Fruit fly (Drosophila melanogaster) whole organism, embryonic: ENCODE results near the gene Ufl1.

Experiments
- Asciz ChIP-seq: fragments of 200-800 bp; sonication (Bioruptor generic); optimal IDR thresholded peaks from 2 replicates; lab custom pipeline; 2017; ENCODE audit warnings: missing biosample characterization, mild to moderate bottlenecking, missing genetic modification characterization, missing genetic modification reagents
- B-H2 ChIP-seq: fragments of 200-800 bp; sonication (Bioruptor generic); optimal IDR thresholded peaks from 2 replicates; lab custom pipeline; 2018; ENCODE audit warnings: missing biosample characterization, mild to moderate bottlenecking, missing genetic modification characterization
- Bteb2 ChIP-seq: fragments of 200-800 bp; sonication (Bioruptor generic); optimal IDR thresholded peaks from 2 replicates; lab custom pipeline; 2016; ENCODE audit warnings: missing biosample characterization, missing genetic modification characterization
- CG10654 ChIP-seq: fragments of 200-800 bp; sonication (Bioruptor generic); optimal IDR thresholded peaks from 2 replicates; lab custom pipeline; 2016; ENCODE audit warnings: missing biosample characterization, missing genetic modification characterization
- CG11723 ChIP-seq: fragments of 200-800 bp; sonication (Bioruptor generic); optimal IDR thresholded peaks from 2 replicates; lab custom pipeline; 2017; ENCODE audit warnings: missing biosample characterization, mild to moderate bottlenecking, missing genetic modification characterization
- CG12236 ChIP-seq: fragments of 200-800 bp; sonication (Bioruptor generic); optimal IDR thresholded peaks from 2 replicates; lab custom pipeline; 2016; ENCODE audit warnings: missing biosample characterization, missing genetic modification characterization
- CG12942 ChIP-seq: fragments of 200-800 bp; sonication (Bioruptor generic); optimal IDR thresholded peaks from 3 replicates; lab custom pipeline; 2016; ENCODE audit warnings: missing biosample characterization, missing genetic modification characterization
- CG13123 ChIP-seq: fragments of 200-800 bp; sonication (Bioruptor generic); optimal IDR thresholded peaks from 2 replicates; lab custom pipeline; 2016; ENCODE audit warnings: missing biosample characterization, missing genetic modification characterization
- CG14050 ChIP-seq: fragments of 200-800 bp; sonication (Bioruptor generic); IDR thresholded peaks from 3 replicates; pipeline ENCODE4 v1.3.6; 2022; ENCODE audit warnings: missing biosample characterization, missing genetic modification characterization
- CG15011 ChIP-seq: fragments of 200-800 bp; sonication (Bioruptor generic); optimal IDR thresholded peaks from 3 replicates; lab custom pipeline; 2018; ENCODE audit warnings: missing biosample characterization, mild to moderate bottlenecking, missing genetic modification characterization
- CG1529 ChIP-seq: fragments of 200-800 bp; sonication (Bioruptor generic); optimal IDR thresholded peaks from 3 replicates; lab custom pipeline; 2018; ENCODE audit warnings: missing biosample characterization, missing genetic modification characterization
- CG17186 ChIP-seq: fragments of 200-800 bp; sonication (Bioruptor generic); optimal IDR thresholded peaks from 3 replicates; lab custom pipeline; 2017; ENCODE audit warnings: missing biosample characterization, missing genetic modification reagents, missing genetic modification characterization
- CG18262 ChIP-seq: fragments of 200-800 bp; optimal IDR thresholded peaks from 3 replicates; lab custom pipeline; 2019; ENCODE audit warnings: missing biosample characterization, mild to moderate bottlenecking, missing genetic modification characterization, moderate library complexity
- CG1832 ChIP-seq: fragments of 200-800 bp; sonication (Bioruptor generic); optimal IDR thresholded peaks from 2 replicates; lab custom pipeline; 2017; ENCODE audit warnings: missing biosample characterization, mild to moderate bottlenecking, missing genetic modification characterization, inconsistent platforms
- CG18476 ChIP-seq: fragments of 200-800 bp; sonication (Bioruptor generic); optimal IDR thresholded peaks from 2 replicates; lab custom pipeline; 2016; ENCODE audit warnings: missing biosample characterization, mild to moderate bottlenecking, missing genetic modification characterization
- CG34224 ChIP-seq: fragments of 200-800 bp; sonication (Bioruptor generic); IDR thresholded peaks from 3 replicates; pipeline ENCODE4 v1.3.6; 2022; ENCODE audit warnings: missing biosample characterization, missing genetic modification characterization; ENCODE audit not compliant: partially characterized antibody
- CG34376 ChIP-seq: fragments of 200-800 bp; sonication (Bioruptor generic); optimal IDR thresholded peaks from 2 replicates; lab custom pipeline; 2018; ENCODE audit warnings: missing biosample characterization, mild to moderate bottlenecking, missing genetic modification characterization
- CG34422 ChIP-seq: fragments of 200-800 bp; sonication (Bioruptor generic); IDR thresholded peaks from 3 replicates; pipeline ENCODE4 v1.3.6; 2022; ENCODE audit warnings: missing biosample characterization, missing genetic modification characterization
- CG3995 ChIP-seq: fragments of 200-800 bp; sonication (Bioruptor generic); optimal IDR thresholded peaks from 3 replicates; lab custom pipeline; 2016; ENCODE audit warnings: missing biosample characterization, missing genetic modification characterization
- CG43689 ChIP-seq: fragments of 200-800 bp; sonication (Bioruptor generic); IDR thresholded peaks from 2 replicates; pipeline ENCODE4 v1.3.6; 2022; ENCODE audit warnings: missing biosample characterization, missing genetic modification characterization
- CG4617 ChIP-seq: fragments of 200-800 bp; sonication (Bioruptor generic); optimal IDR thresholded peaks from 3 replicates; lab custom pipeline; 2016; ENCODE audit warnings: missing biosample characterization, missing genetic modification characterization, borderline replicate concordance
- CG5953 ChIP-seq: fragments of 200-800 bp; sonication (Bioruptor generic); IDR thresholded peaks from 2 replicates; pipeline ENCODE4 v1.3.6; 2022; ENCODE audit warnings: missing biosample characterization, missing genetic modification characterization
- CG6175 ChIP-seq: fragments of 200-800 bp; sonication (Bioruptor generic); IDR thresholded peaks from 3 replicates; pipeline ENCODE4 v1.3.6; 2022; ENCODE audit warnings: missing biosample characterization, missing genetic modification characterization
- CG6854 ChIP-seq: fragments of 200-800 bp; sonication (Bioruptor generic); optimal IDR thresholded peaks from 3 replicates; lab custom pipeline; 2017; ENCODE audit warnings: missing biosample characterization, mild to moderate bottlenecking, missing genetic modification characterization
- CG9932 ChIP-seq: fragments of 200-800 bp; sonication (Bioruptor generic); IDR thresholded peaks from 2 replicates; pipeline ENCODE4 v1.3.6; 2022; ENCODE audit warnings: missing biosample characterization, missing genetic modification characterization
- CkIIα-i1 ChIP-seq: fragments of 200-800 bp; sonication (Bioruptor generic); IDR thresholded peaks from 2 replicates; pipeline ENCODE4 v1.3.6; 2022; ENCODE audit warnings: missing biosample characterization, missing genetic modification characterization
- Dbx ChIP-seq: fragments of 200-800 bp; sonication (Bioruptor generic); IDR thresholded peaks from 3 replicates; pipeline ENCODE4 v1.3.6; 2022; ENCODE audit warnings: missing biosample characterization, missing genetic modification characterization
- Doc2 ChIP-seq: fragments of 200-800 bp; sonication (Bioruptor generic); IDR thresholded peaks from 2 replicates; pipeline ENCODE4 v1.3.6; 2022; ENCODE audit warnings: missing biosample characterization, missing genetic modification characterization
- HLH4C ChIP-seq: fragments of 200-800 bp; sonication (Bioruptor generic); IDR thresholded peaks from 3 replicates; pipeline ENCODE4 v1.3.6; 2022; ENCODE audit warnings: missing biosample characterization, missing genetic modification characterization; ENCODE audit not compliant: partially characterized antibody
- Kr ChIP-seq: fragments of 200-800 bp; sonication (Bioruptor generic); optimal IDR thresholded peaks from 2 replicates; lab custom pipeline; 2017; ENCODE audit warnings: missing biosample characterization, mild to moderate bottlenecking, missing genetic modification characterization
- Lpt ChIP-seq: fragments of >200 bp; optimal IDR thresholded peaks from 2 replicates; lab custom pipeline; 2018; ENCODE audit warnings: missing biosample characterization, missing genetic modification characterization
- MTF-1 ChIP-seq: fragments of 200-800 bp; sonication (Bioruptor generic); optimal IDR thresholded peaks from 2 replicates; lab custom pipeline; 2018; ENCODE audit warnings: missing biosample characterization, mild to moderate bottlenecking, missing genetic modification characterization, borderline replicate concordance
- Mrtf ChIP-seq: fragments of 200-800 bp; sonication (Bioruptor generic); IDR thresholded peaks from 3 replicates; pipeline ENCODE4 v1.3.6; 2022; ENCODE audit warnings: missing biosample characterization, missing genetic modification characterization
- NC2α ChIP-seq: fragments of 200-800 bp; sonication (Bioruptor generic); optimal IDR thresholded peaks from 2 replicates; lab custom pipeline; 2016; ENCODE audit warnings: missing biosample characterization, missing genetic modification characterization
- Side ChIP-seq: fragments of 200-800 bp; sonication (Bioruptor generic); optimal IDR thresholded peaks from 2 replicates; lab custom pipeline; 2016; ENCODE audit warnings: missing biosample characterization, missing genetic modification characterization
- ash1 ChIP-seq: fragments of 200-800 bp; sonication (Bioruptor generic); optimal IDR thresholded peaks from 2 replicates; lab custom pipeline; 2018; ENCODE audit warnings: missing biosample characterization, mild to moderate bottlenecking, missing genetic modification characterization
- bcd ChIP-seq: fragments of 200-800 bp; sonication (Bioruptor generic); optimal IDR thresholded peaks from 2 replicates; lab custom pipeline; 2017; ENCODE audit warnings: missing biosample characterization, mild to moderate bottlenecking, missing genetic modification characterization
- fd102C ChIP-seq: fragments of 200-800 bp; sonication (Bioruptor generic); optimal IDR thresholded peaks from 2 replicates; lab custom pipeline; 2018; ENCODE audit warnings: missing biosample characterization, mild to moderate bottlenecking, missing genetic modification characterization, moderate library complexity
- fd64A ChIP-seq: fragments of 200-800 bp; sonication (Bioruptor generic); optimal IDR thresholded peaks from 3 replicates; lab custom pipeline; 2018; ENCODE audit warnings: missing biosample characterization, mild to moderate bottlenecking, missing genetic modification characterization
- fru ChIP-seq: fragments of >200 bp; optimal IDR thresholded peaks from 2 replicates; lab custom pipeline; 2017
- hb ChIP-seq: fragments of 200-800 bp; sonication (Bioruptor generic); IDR thresholded peaks from 3 replicates; pipeline ENCODE4 v1.3.6; 2022; ENCODE audit warnings: missing biosample characterization, missing genetic modification characterization; ENCODE audit not compliant: partially characterized antibody
- her ChIP-seq: fragments of 200-800 bp; sonication (Bioruptor generic); optimal IDR thresholded peaks from 2 replicates; lab custom pipeline; 2016; ENCODE audit warnings: missing biosample characterization, missing genetic modification characterization
- hth ChIP-seq: fragments of >200 bp; optimal IDR thresholded peaks from 2 replicates; lab custom pipeline; 2017; ENCODE audit warnings: inconsistent platforms
- jumu ChIP-seq: fragments of 200-800 bp; sonication (Bioruptor generic); optimal IDR thresholded peaks from 3 replicates; lab custom pipeline; 2016; ENCODE audit warnings: missing biosample characterization, missing genetic modification characterization
- lbe ChIP-seq: fragments of 200-800 bp; sonication (Bioruptor generic); optimal IDR thresholded peaks from 2 replicates; lab custom pipeline; 2016; ENCODE audit warnings: missing biosample characterization, mild to moderate bottlenecking, missing genetic modification characterization
- lmd ChIP-seq: fragments of 200-800 bp; sonication (Bioruptor generic); IDR thresholded peaks from 2 replicates; pipeline ENCODE4 v1.3.6; 2022; ENCODE audit warnings: missing biosample characterization, missing genetic modification characterization
- maf-S ChIP-seq: fragments of 200-800 bp; sonication (Bioruptor generic); optimal IDR thresholded peaks from 2 replicates; lab custom pipeline; 2016; ENCODE audit warnings: missing biosample characterization, missing genetic modification characterization
- pzg ChIP-seq: fragments of 200-800 bp; sonication (Bioruptor generic); optimal IDR thresholded peaks from 3 replicates; lab custom pipeline; 2018; ENCODE audit warnings: missing biosample characterization, mild to moderate bottlenecking, missing genetic modification characterization, moderate library complexity
- schlank ChIP-seq: fragments of 200-800 bp; sonication (Bioruptor generic); optimal IDR thresholded peaks from 2 replicates; lab custom pipeline; 2018; ENCODE audit warnings: missing biosample characterization, mild to moderate bottlenecking, missing genetic modification characterization
- trem ChIP-seq: fragments of 200-800 bp; optimal IDR thresholded peaks from 3 replicates; lab custom pipeline; 2019; ENCODE audit warnings: missing biosample characterization, mild to moderate bottlenecking, missing genetic modification characterization, moderate library complexity
- twi ChIP-seq: fragments of 200-800 bp; optimal IDR thresholded peaks from 2 replicates; lab custom pipeline; 2019; ENCODE audit warnings: missing biosample characterization, mild to moderate bottlenecking, missing genetic modification characterization, moderate library complexity
- zfh1 ChIP-seq: fragments of 200-800 bp; sonication (Bioruptor generic); IDR thresholded peaks from 3 replicates; pipeline ENCODE4 v1.3.6; 2022; ENCODE audit warnings: missing biosample characterization, missing genetic modification characterization

Ufl1 gene

DNA sequence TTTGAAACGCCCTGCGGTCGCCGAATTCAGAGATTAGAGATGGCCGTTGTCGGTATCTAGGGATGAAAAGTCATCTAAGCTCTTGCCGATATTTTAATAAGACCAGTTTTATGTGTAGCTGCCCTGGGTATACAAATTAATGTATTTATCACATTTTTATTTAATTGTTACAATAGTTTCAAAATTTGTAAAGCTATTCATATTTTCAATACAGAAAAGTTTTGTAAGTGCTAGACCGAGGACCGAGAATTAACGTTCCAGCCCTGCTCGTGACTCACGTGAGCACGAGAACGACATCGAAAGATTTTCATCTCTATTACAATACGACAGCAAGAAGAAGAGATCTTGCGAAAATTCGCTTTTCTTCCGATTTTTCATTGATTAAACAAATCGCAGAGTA lies 7.2 kb downstream of the Ufl1 start, which contains the start of the genes CG1105 and CG1965 (continued):
- TF ChIP-seq pzg (peak; percentile 91), CG4617 (GFP tag; lab: Kevin White, UChicago) (peak; percentile 97), fd102C (GFP tag; lab: Kevin White, UChicago) (peak; percentile 63), MTF-1 (peak; percentile 53), trem (peak; percentile 95), CG1832 (GFP tag; lab: Kevin White, UChicago) (no peak), CG18262 (tag; lab: Kevin White, UChicago) (peak; percentile 90), CG18476 (GFP tag; lab: Kevin White, UChicago) (peak; percentile 92), Dbx (GFP tag; lab: Robert Waterston, UW) (peak; percentile 95), Doc2 (GFP tag; lab: Robert Waterston, UW) (peak; percentile 70; the same call in 1 of the 2 replicates), ash1 (GFP tag; lab: Kevin White, UChicago) (peak; percentile 45), maf-S (GFP tag; lab: Kevin White, UChicago) (peak; percentile 92), CG1529 (peak; percentile 77), twi (tag; lab: Kevin White, UChicago) (peak; percentile 84), CG17186 (peak; percentile 84), CkIIα-i1 (GFP tag; lab: Robert Waterston, UW) (peak; percentile 52; the same call in 1 of the 2 replicates), Side (GFP tag; lab: Kevin White, UChicago) (peak; percentile 91), NC2α (GFP tag; lab: Kevin White, UChicago) (peak; percentile 79), CG9932 (GFP tag; lab: Robert Waterston, UW) (peak; percentile 98), schlank (tag; lab: Kevin White, UChicago) (peak; percentile 53), Lpt (GFP tag; lab: Kevin White, UChicago) (no peak), lmd (GFP tag; lab: Robert Waterston, UW) (peak; percentile 93), CG15011 (peak; percentile 70), CG10654 (GFP tag; lab: Kevin White, UChicago) (peak; percentile 93), CG6854 (GFP tag; lab: Kevin White, UChicago) (no peak), Asciz (GFP tag; lab: Kevin White, UChicago) (peak; percentile 71), Mrtf (GFP tag; lab: Robert Waterston, UW) (peak; percentile 89), CG14050 (GFP tag; lab: Robert Waterston, UW) (peak; percentile 85), hth (lab: Kevin White, UChicago) (no peak), CG34376 (GFP tag; lab: Kevin White, UChicago) (peak; percentile 81), CG34224 (GFP tag; lab: Robert Waterston, UW) (peak; percentile 99), CG11723 (peak; percentile 83), CG43689 (peak; percentile 74), CG6175 (peak; percentile 87), CG13123 (GFP tag; lab: Kevin White, UChicago) (peak; percentile 88), jumu (peak; percentile 95), CG34422 (GFP tag; lab: Robert Waterston, UW) (peak; percentile 96), HLH4C (GFP tag; lab: Robert Waterston, UW) (peak; percentile 95), CG3995 (GFP tag; lab: Kevin White, UChicago) (peak; percentile 66), Bteb2 (GFP tag; lab: Kevin White, UChicago) (peak; percentile 92), hb (GFP tag; lab: Robert Waterston, UW) (peak; percentile 97), CG5953 (GFP tag; lab: Robert Waterston, UW) (peak; percentile 84), her (GFP tag; lab: Kevin White, UChicago) (peak; percentile 67), CG12236 (GFP tag; lab: Kevin White, UChicago) (peak; percentile 84), zfh1 (GFP tag; lab: Robert Waterston, UW) (peak; percentile 95), CG12942 (GFP tag; lab: Kevin White, UChicago) (peak; percentile 95), fd64A (GFP tag; lab: Kevin White, UChicago) (peak; percentile 18), Kr (GFP tag; lab: Kevin White, UChicago) (no peak), B-H2 (peak; percentile 90), lbe (GFP tag; lab: Kevin White, UChicago) (peak; percentile 83), bcd (GFP tag; lab: Kevin White, UChicago) (peak; percentile 93), fru (lab: Kevin White, UChicago) (no peak)
